Fruit fly (Drosophila melanogaster) whole organism: Measurements from ENCODE around the gene flfl.

Experiments used
- CG8478 ChIP-seq: fragments of >200 bp; optimal IDR thresholded peaks from 2 replicates; lab custom pipeline; 2018; ENCODE audit warnings: inconsistent platforms
- Dll ChIP-seq: fragments of >200 bp; optimal IDR thresholded peaks from 2 replicates; lab custom pipeline; 2017
- pan ChIP-seq: fragments of >200 bp; optimal IDR thresholded peaks from 2 replicates; lab custom pipeline; 2017
- usp ChIP-seq: fragments of >200 bp; optimal IDR thresholded peaks from 2 replicates; lab custom pipeline; 2017; ENCODE audit warnings: missing biosample characterization, missing genetic modification characterization, mixed read lengths

DNA sequence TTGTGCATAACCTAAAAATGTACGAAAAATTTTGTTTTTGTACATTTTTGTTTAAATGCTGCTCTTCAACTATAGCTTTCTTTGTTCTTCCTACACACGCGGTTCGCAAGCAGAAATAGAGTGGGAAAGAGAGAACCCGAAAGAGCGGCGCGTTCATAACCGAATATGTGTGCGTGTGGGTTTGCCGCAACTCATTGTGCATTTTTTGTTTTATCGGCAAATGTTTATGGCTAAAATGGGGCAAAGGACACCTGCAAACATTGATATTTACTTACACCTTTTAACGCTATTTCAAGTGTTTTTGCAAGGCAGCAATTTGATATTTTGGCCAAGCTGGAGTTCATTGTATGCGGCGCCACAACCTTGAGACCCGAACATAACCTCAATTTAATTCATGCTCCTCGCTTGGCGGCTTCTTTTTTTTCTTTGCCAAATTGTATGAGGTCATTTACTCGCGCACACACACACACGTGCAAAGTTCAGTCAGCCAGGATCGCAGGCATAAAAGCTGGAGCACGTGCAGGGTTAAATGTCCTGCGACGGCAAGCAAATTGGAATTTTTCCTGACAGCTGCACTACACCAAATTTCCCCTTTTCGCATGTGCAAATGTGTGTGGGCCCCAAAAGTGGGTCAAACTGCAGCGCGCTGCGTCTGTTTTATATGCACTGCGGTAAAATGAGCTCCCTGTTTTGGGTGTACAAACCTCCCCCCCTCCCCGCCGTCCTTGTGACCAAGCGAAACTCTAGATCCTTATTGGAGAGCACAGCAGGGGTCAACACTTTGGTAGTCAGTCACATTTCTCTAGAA, 35.8 kb upstream of the flfl start:
- TF ChIP-seq pan (lab: Kevin White, UChicago) (no peak), Dll (lab: Kevin White, UChicago) (no peak), usp (no peak), CG8478 (lab: Kevin White, UChicago) (no peak)
